Worm (Caenorhabditis elegans) whole organism, midembryonic: ENCODE results near the gene nspb-9.

ENCODE experiments used
- T22C8.4 ChIP-seq: fragments of 200-800 bp; sonication (Bioruptor generic); IDR thresholded peaks from 2 replicates; pipeline ENCODE4 v1.3.6; 2022; ENCODE audit warnings: missing genetic modification characterization, missing compliant biosample characterization
- cog-1 ChIP-seq: sonication (generic microtip); optimal IDR thresholded peaks from 2 replicates; lab custom pipeline; 2016; ENCODE audit warnings: missing genetic modification characterization, missing compliant biosample characterization
- flt-1 ChIP-seq: fragments of 200-800 bp; sonication (Bioruptor generic); IDR thresholded peaks from 2 replicates; pipeline ENCODE4 v1.3.6; 2022; ENCODE audit warnings: missing genetic modification characterization, missing compliant biosample characterization
- klf-2 ChIP-seq: fragments of 200-800 bp; sonication (Bioruptor generic); conservative IDR thresholded peaks from 2 replicates; pipeline ENCODE4 v1.3.6; 2022; ENCODE audit warnings: missing genetic modification reagents, missing genetic modification characterization, missing compliant biosample characterization
- med-1 ChIP-seq: sonication (generic microtip); optimal IDR thresholded peaks from 2 replicates; lab custom pipeline; 2017; ENCODE audit warnings: missing genetic modification characterization, mild to moderate bottlenecking, missing compliant biosample characterization, antibody characterized with exemption, missing genetic modification reagents; ENCODE audit not compliant: insufficient read depth
- ref-1 ChIP-seq: fragments of 200-800 bp; sonication (Bioruptor generic); conservative IDR thresholded peaks from 2 replicates; pipeline ENCODE4 v1.3.6; 2022; ENCODE audit warnings: missing genetic modification reagents, missing genetic modification characterization, missing compliant biosample characterization
- tab-1 ChIP-seq: fragments of 200-800 bp; sonication (Bioruptor generic); IDR thresholded peaks from 2 replicates; pipeline ENCODE4 v1.3.6; 2022; ENCODE audit warnings: missing genetic modification characterization, missing compliant biosample characterization
- ztf-23 ChIP-seq: fragments of 200-800 bp; sonication (Bioruptor generic); IDR thresholded peaks from 2 replicates; pipeline ENCODE4 v1.3.6; 2022; ENCODE audit warnings: missing genetic modification reagents, missing genetic modification characterization, missing compliant biosample characterization
- ztf-29 ChIP-seq: fragments of 200-800 bp; sonication (Bioruptor generic); IDR thresholded peaks from 2 replicates; pipeline ENCODE4 v1.3.6; 2022; ENCODE audit warnings: missing genetic modification reagents, missing genetic modification characterization, missing compliant biosample characterization

The nspb-9 gene

ce11 chrII:14570541-14571160 is 10.0 kb upstream of the nspb-9 start:
- TF ChIP-seq flt-1 (GFP tag; lab: Robert Waterston, UW), result no peak
- no peak for TF ChIP-seq ref-1
- TF ChIP-seq cog-1, result no peak
- TF ChIP-seq med-1, result no peak
- no peak for TF ChIP-seq tab-1
- TF ChIP-seq klf-2 (GFP tag; lab: Robert Waterston, UW), result no peak
- TF ChIP-seq ztf-23 (GFP tag; lab: Robert Waterston, UW), result no peak
- no peak for TF ChIP-seq ztf-29
- no peak for TF ChIP-seq T22C8.4 (GFP tag; lab: Robert Waterston, UW)

- TF ChIP-seq ztf-23 (GFP tag; lab: Robert Waterston, UW) (no peak), tab-1 (no peak), T22C8.4 (GFP tag; lab: Robert Waterston, UW) (no peak), med-1 (no peak), flt-1 (GFP tag; lab: Robert Waterston, UW) (no peak), cog-1 (no peak), ztf-29 (no peak), ref-1 (no peak), klf-2 (GFP tag; lab: Robert Waterston, UW) (no peak)
Measured at ce11 chrII:14573315-14573714, 7.3 kb upstream of the nspb-9 start, which contains the start of gene madf-5. madf-5 (plus strand) TSS chrII:14573615.

ce11 chrII:14574790-14575189 is 5.9 kb upstream of the nspb-9 start:
- TF ChIP-seq flt-1 (GFP tag; lab: Robert Waterston, UW) (no peak), klf-2 (GFP tag; lab: Robert Waterston, UW) (no peak), cog-1 (no peak)

- no peak for TF ChIP-seq flt-1 (GFP tag; lab: Robert Waterston, UW)
Measured at ce11 chrII:14576429-14576828, 4.2 kb upstream of the nspb-9 start, which contains the start of gene C01G12.13. C01G12.13 (plus strand) TSS chrII:14576729.

- TF ChIP-seq cog-1, result no peak
- TF ChIP-seq ref-1, result no peak
- no peak for TF ChIP-seq flt-1 (GFP tag; lab: Robert Waterston, UW)
- TF ChIP-seq ztf-23 (GFP tag; lab: Robert Waterston, UW), result no peak
- TF ChIP-seq med-1, result no peak
- no peak for TF ChIP-seq klf-2 (GFP tag; lab: Robert Waterston, UW)
- no peak for TF ChIP-seq ztf-29
- TF ChIP-seq tab-1, result no peak
- no peak for TF ChIP-seq T22C8.4 (GFP tag; lab: Robert Waterston, UW)
Measured at ce11 chrII:14578013-14578412, 2.6 kb upstream of the nspb-9 start, which contains the start of gene nspb-7. nspb-7 (plus strand) TSS chrII:14578313.

- TF ChIP-seq klf-2 (GFP tag; lab: Robert Waterston, UW) (no peak), T22C8.4 (GFP tag; lab: Robert Waterston, UW) (no peak), med-1 (no peak), cog-1 (no peak), tab-1 (no peak), flt-1 (GFP tag; lab: Robert Waterston, UW) (no peak), ztf-23 (GFP tag; lab: Robert Waterston, UW) (no peak)
Measured at ce11 chrII:14578716-14579115, 1.9 kb upstream of the nspb-9 start, which contains the start of gene C01G12.9. C01G12.9 (plus strand) TSS chrII:14579016.

ce11 chrII:14582206-14582605 is 1.5 kb downstream of the nspb-9 start, which contains the start of gene C01G12.3:
C01G12.3 (minus strand) TSS chrII:14582306.
- TF ChIP-seq tab-1, result no peak
- no peak for TF ChIP-seq klf-2 (GFP tag; lab: Robert Waterston, UW)
- no peak for TF ChIP-seq T22C8.4 (GFP tag; lab: Robert Waterston, UW)
- no peak for TF ChIP-seq ztf-29
- TF ChIP-seq ztf-23 (GFP tag; lab: Robert Waterston, UW), result no peak
- no peak for TF ChIP-seq cog-1
- TF ChIP-seq ref-1, result no peak
- TF ChIP-seq med-1, result no peak
- no peak for TF ChIP-seq flt-1 (GFP tag; lab: Robert Waterston, UW)

ce11 chrII:14587407-14587806 is 6.7 kb downstream of the nspb-9 start, which contains the start of gene C01G12.5:
C01G12.5 (minus strand) TSS chrII:14587507.
- TF ChIP-seq med-1 (no peak), ref-1 (no peak), ztf-29 (no peak), cog-1 (no peak), T22C8.4 (GFP tag; lab: Robert Waterston, UW) (no peak), flt-1 (GFP tag; lab: Robert Waterston, UW) (no peak), ztf-23 (GFP tag; lab: Robert Waterston, UW) (no peak), tab-1 (no peak), klf-2 (GFP tag; lab: Robert Waterston, UW) (no peak)

ce11 chrII:14588162-14588561 is 7.5 kb downstream of the nspb-9 start, which contains the start of gene nspb-10:
nspb-10 (minus strand) TSS chrII:14588262.
- no peak for TF ChIP-seq klf-2 (GFP tag; lab: Robert Waterston, UW)
- TF ChIP-seq cog-1, result no peak

- TF ChIP-seq klf-2 (GFP tag; lab: Robert Waterston, UW) (no peak), cog-1 (no peak), flt-1 (GFP tag; lab: Robert Waterston, UW) (no peak), T22C8.4 (GFP tag; lab: Robert Waterston, UW) (no peak), med-1 (no peak), tab-1 (no peak), ref-1 (no peak), ztf-29 (no peak), ztf-23 (GFP tag; lab: Robert Waterston, UW) (no peak)
Measured at ce11 chrII:14591699-14592098, 11.0 kb downstream of the nspb-9 start, which contains the start of gene C01G12.7. C01G12.7 (minus strand) TSS chrII:14591893.

- TF ChIP-seq ztf-23 (GFP tag; lab: Robert Waterston, UW) (no peak), cog-1 (no peak), klf-2 (GFP tag; lab: Robert Waterston, UW) (no peak), tab-1 (no peak), T22C8.4 (GFP tag; lab: Robert Waterston, UW) (no peak), ztf-29 (no peak), ref-1 (no peak), med-1 (no peak), flt-1 (GFP tag; lab: Robert Waterston, UW) (no peak)
Measured at ce11 chrII:14592629-14593028, 12.0 kb downstream of the nspb-9 start.
